Worm (Caenorhabditis elegans): ENCODE measurements around the gene T07G12.4.

- TF ChIP-seq him-1 (tag; optimal IDR thresholded peaks at IDR 0.05), result peak; percentile 85
- no peak for TF ChIP-seq dao-5 (tag; optimal IDR thresholded peaks at IDR 0.05)
These were observed 38.5 kb downstream of the T07G12.4 start for ce11 chrIV:10499948-10500356.

All from whole organism, L4/young adult.